Worm (Caenorhabditis elegans): Measurements from ENCODE around the gene cct-3.

- TF ChIP-seq fos-1 (tag; optimal IDR thresholded peaks at IDR 0.05) (no peak), unc-130 (GFP tag; optimal IDR thresholded peaks at IDR 0.05) (no peak)
Observed at ce11 chrII:2284703-2285102, 51.4 kb downstream of the cct-3 start.

Data from whole organism, L4 larva.